Worm (Caenorhabditis elegans): ENCODE data around the gene sti-1.

ce11 chrV:741820-742219 is 31.5 kb upstream of the sti-1 start, which contains the start of gene C05E4.7:
- TF ChIP-seq ceh-13 (GFP tag; optimal IDR thresholded peaks at IDR 0.05) (no peak), ama-1 (optimal IDR thresholded peaks at IDR 0.05) (no peak), hmbx-1 (tag; optimal IDR thresholded peaks at IDR 0.05) (no peak), tra-4 (tag; optimal IDR thresholded peaks at IDR 0.05) (no peak), sea-1 (GFP tag; conservative IDR thresholded peaks at IDR 0.05) (no peak), ets-7 (tag; optimal IDR thresholded peaks at IDR 0.05) (no peak), tbx-37 (GFP tag; conservative IDR thresholded peaks at IDR 0.05) (no peak), aly-1 (tag; optimal IDR thresholded peaks at IDR 0.05) (no peak), hnd-1 (tag; optimal IDR thresholded peaks at IDR 0.05) (no peak), scrt-1 (GFP tag; IDR thresholded peaks at IDR 0.05) (no peak)

Data from whole organism, early embryonic.